Worm (Caenorhabditis elegans) whole organism, L2 larva: ENCODE results near the gene srh-99.

Experiments
- ceh-82 ChIP-seq: fragments of 150-350 bp; optimal IDR thresholded peaks from 2 replicates; lab custom pipeline; 2014; ENCODE audit warnings: missing biosample characterization, missing genetic modification characterization
- elt-3 ChIP-seq: sonication (generic microtip); optimal IDR thresholded peaks from 2 replicates; lab custom pipeline; 2017; ENCODE audit warnings: missing biosample characterization, missing genetic modification characterization
- lin-13 ChIP-seq: fragments of 150-350 bp; optimal IDR thresholded peaks from 2 replicates; lab custom pipeline; 2014; ENCODE audit warnings: missing biosample characterization, missing genetic modification reagents, missing genetic modification characterization
- mab-5 ChIP-seq: fragments of 150-350 bp; optimal IDR thresholded peaks from 2 replicates; lab custom pipeline; 2014; ENCODE audit warnings: missing biosample characterization, missing genetic modification characterization
- nhr-237 ChIP-seq: fragments of 150-350 bp; optimal IDR thresholded peaks from 2 replicates; lab custom pipeline; 2014; ENCODE audit warnings: missing biosample characterization, missing genetic modification characterization
- nhr-77 ChIP-seq: fragments of 150-350 bp; optimal IDR thresholded peaks from 2 replicates; lab custom pipeline; 2014; ENCODE audit warnings: missing biosample characterization, missing genetic modification characterization
- unc-39 ChIP-seq: fragments of 150-350 bp; optimal IDR thresholded peaks from 2 replicates; lab custom pipeline; 2014; ENCODE audit warnings: missing biosample characterization, missing genetic modification characterization
- ztf-11 ChIP-seq: sonication (generic microtip); optimal IDR thresholded peaks from 2 replicates; lab custom pipeline; 2017; ENCODE audit warnings: missing biosample characterization, missing genetic modification characterization

- TF ChIP-seq ztf-11 (tag; lab: Kevin White, UChicago) (no peak), elt-3 (tag; lab: Kevin White, UChicago) (no peak), nhr-77 (tag; lab: Kevin White, UChicago) (no peak), mab-5 (tag; lab: Kevin White, UChicago) (no peak), lin-13 (no peak), ceh-82 (tag; lab: Kevin White, UChicago) (no peak), nhr-237 (tag; lab: Kevin White, UChicago) (no peak), unc-39 (tag; lab: Kevin White, UChicago) (no peak)
Observed at ce11 chrII:3680366-3680765, 36.0 kb downstream of the srh-99 start.
